Fruit fly (Drosophila melanogaster) whole organism, wandering third instar larva: ENCODE results near the gene CG32320.
A peak's percentile ranks its signal among the peaks of the same experiment; 100 is the strongest.

Source experiments
- Hr78 ChIP-seq: fragments of >200 bp; optimal IDR thresholded peaks from 2 replicates; lab custom pipeline; 2017; ENCODE audit warnings: missing biosample characterization, missing genetic modification characterization
- Hr83 ChIP-seq: fragments of 200-300 bp; sonication (Bioruptor generic); optimal IDR thresholded peaks from 2 replicates; lab custom pipeline; 2016; ENCODE audit warnings: missing biosample characterization, mild to moderate bottlenecking, missing genetic modification characterization, moderate library complexity; ENCODE audit not compliant: poor library complexity, severe bottlenecking
- dmrt93B ChIP-seq: fragments of 200-800 bp; sonication (Bioruptor generic); optimal IDR thresholded peaks from 2 replicates; lab custom pipeline; 2018; ENCODE audit warnings: missing biosample characterization, mild to moderate bottlenecking, missing genetic modification characterization
- lola ChIP-seq: fragments of >200 bp; optimal IDR thresholded peaks from 2 replicates; lab custom pipeline; 2017; ENCODE audit warnings: missing biosample characterization, missing genetic modification characterization
- psq ChIP-seq: fragments of 200-800 bp; sonication (Bioruptor generic); optimal IDR thresholded peaks from 3 replicates; lab custom pipeline; 2017; ENCODE audit warnings: missing biosample characterization, mild to moderate bottlenecking, missing genetic modification characterization, moderate library complexity

dm6 chr3L:1352065-1352464 lies 46.3 kb upstream of the CG32320 start:
- TF ChIP-seq Hr78 (GFP tag; lab: Kevin White, UChicago): no peak
- TF ChIP-seq dmrt93B: no peak
- TF ChIP-seq lola (GFP tag; lab: Kevin White, UChicago): no peak
- no peak for TF ChIP-seq Hr83 (GFP tag; lab: Kevin White, UChicago)
- TF ChIP-seq psq (GFP tag; lab: Kevin White, UChicago): peak; percentile 12
